Worm (Caenorhabditis elegans): ENCODE data around the gene ZK262.9.

- no peak for TF ChIP-seq unc-62 (GFP tag; optimal IDR thresholded peaks at IDR 0.05)
- no peak for TF ChIP-seq elt-1 (tag; optimal IDR thresholded peaks at IDR 0.05; ENCODE audit: borderline replicate concordance, insufficient read depth)
- no peak for TF ChIP-seq mep-1 (tag; optimal IDR thresholded peaks at IDR 0.05)
- TF ChIP-seq pha-4 (tag; optimal IDR thresholded peaks at IDR 0.05), result no peak
Measured at ce11 chrV:18420797-18421196, 18.8 kb upstream of the ZK262.9 start, which contains the start of gene srj-26.

Data from whole organism, mixed stage, embryonic.